Fruit fly (Drosophila melanogaster) whole organism, prepupa: Measurements from ENCODE around the gene CG14826.
A peak's percentile ranks its signal among the peaks of the same experiment; 100 is the strongest.

Source experiments
- Blimp-1 ChIP-seq: fragments of 200-800 bp; sonication (Bioruptor generic); optimal IDR thresholded peaks from 3 replicates; lab custom pipeline; 2017; ENCODE audit warnings: missing biosample characterization, missing genetic modification characterization, mild to moderate bottlenecking, moderate library complexity, missing genetic modification reagents
- CG10631 ChIP-seq: fragments of 200-800 bp; sonication (Bioruptor generic); optimal IDR thresholded peaks from 2 replicates; lab custom pipeline; 2016; ENCODE audit warnings: missing biosample characterization, missing genetic modification characterization
- CG10669 ChIP-seq: fragments of 200-800 bp; sonication (Bioruptor generic); optimal IDR thresholded peaks from 3 replicates; lab custom pipeline; 2018; ENCODE audit warnings: missing biosample characterization, mild to moderate bottlenecking, missing genetic modification characterization, moderate library complexity
- CG11294 ChIP-seq: fragments of 200-800 bp; sonication (Bioruptor generic); IDR thresholded peaks from 2 replicates; pipeline ENCODE4 v1.3.6; 2022; ENCODE audit warnings: missing biosample characterization, missing genetic modification characterization
- CG11762 ChIP-seq: fragments of 200-800 bp; sonication (Bioruptor generic); optimal IDR thresholded peaks from 3 replicates; lab custom pipeline; 2016; ENCODE audit warnings: missing biosample characterization, missing genetic modification characterization; ENCODE audit not compliant: insufficient read depth
- CG15336 ChIP-seq: fragments of 200-800 bp; sonication (Bioruptor generic); IDR thresholded peaks from 2 replicates; pipeline ENCODE4 v1.3.6; 2022; ENCODE audit warnings: missing biosample characterization, missing genetic modification characterization
- CG1621 ChIP-seq: fragments of 200-800 bp; sonication (Bioruptor generic); optimal IDR thresholded peaks from 3 replicates; lab custom pipeline; 2018; ENCODE audit warnings: missing biosample characterization, mild to moderate bottlenecking, missing genetic modification characterization
- CG16779 ChIP-seq: fragments of 200-800 bp; sonication (Bioruptor generic); optimal IDR thresholded peaks from 3 replicates; lab custom pipeline; 2017; ENCODE audit warnings: missing biosample characterization, mild to moderate bottlenecking, missing genetic modification characterization
- CG3032 ChIP-seq: fragments of 200-800 bp; optimal IDR thresholded peaks from 2 replicates; lab custom pipeline; 2019; ENCODE audit warnings: missing biosample characterization, mild to moderate bottlenecking, missing genetic modification characterization, moderate library complexity
- CG31627 ChIP-seq: fragments of 200-800 bp; sonication (Bioruptor generic); optimal IDR thresholded peaks from 3 replicates; lab custom pipeline; 2016; ENCODE audit warnings: missing biosample characterization, missing genetic modification characterization
- CG3919 ChIP-seq: fragments of 200-800 bp; sonication (Bioruptor generic); optimal IDR thresholded peaks from 3 replicates; lab custom pipeline; 2016; ENCODE audit warnings: missing biosample characterization, missing genetic modification characterization
- CG6792 ChIP-seq: fragments of 200-800 bp; sonication (Bioruptor generic); optimal IDR thresholded peaks from 3 replicates; lab custom pipeline; 2016; ENCODE audit warnings: missing biosample characterization, missing genetic modification characterization
- CG6808 ChIP-seq: fragments of 200-800 bp; sonication (Bioruptor generic); optimal IDR thresholded peaks from 3 replicates; lab custom pipeline; 2017; ENCODE audit warnings: missing biosample characterization, missing genetic modification characterization, mild to moderate bottlenecking, moderate library complexity, missing genetic modification reagents
- CG8119 ChIP-seq: fragments of 200-800 bp; sonication (Bioruptor generic); IDR thresholded peaks from 3 replicates; pipeline ENCODE4 v1.3.6; 2022; ENCODE audit warnings: missing biosample characterization, missing genetic modification characterization
- CG8319 ChIP-seq: fragments of 200-800 bp; sonication (Bioruptor generic); optimal IDR thresholded peaks from 3 replicates; lab custom pipeline; 2016; ENCODE audit warnings: missing biosample characterization, missing genetic modification characterization
- CG8632 ChIP-seq: fragments of 200-800 bp; sonication (Bioruptor generic); optimal IDR thresholded peaks from 3 replicates; lab custom pipeline; 2016; ENCODE audit warnings: missing biosample characterization, missing genetic modification characterization
- CG9139 ChIP-seq: fragments of 200-800 bp; sonication (Bioruptor generic); optimal IDR thresholded peaks from 3 replicates; lab custom pipeline; 2017; ENCODE audit warnings: missing biosample characterization, mild to moderate bottlenecking, missing genetic modification characterization
- Eip75B ChIP-seq: fragments of 200-800 bp; sonication (Bioruptor generic); optimal IDR thresholded peaks from 3 replicates; lab custom pipeline; 2016; ENCODE audit warnings: missing biosample characterization, missing genetic modification characterization
- Eip78C ChIP-seq: fragments of 200-800 bp; sonication (Bioruptor generic); peaks from one replicate; lab custom pipeline; 2016; ENCODE audit warnings: missing biosample characterization, missing genetic modification characterization
- Eip93F ChIP-seq: fragments of 200-800 bp; sonication (Bioruptor generic); optimal IDR thresholded peaks from 2 replicates; lab custom pipeline; 2016; ENCODE audit warnings: missing biosample characterization, mild to moderate bottlenecking, missing genetic modification characterization
- Ets21C ChIP-seq: fragments of 200-800 bp; sonication (Bioruptor generic); optimal IDR thresholded peaks from 3 replicates; lab custom pipeline; 2016; ENCODE audit warnings: missing biosample characterization, missing genetic modification characterization
- Ets96B ChIP-seq: fragments of 200-800 bp; optimal IDR thresholded peaks from 2 replicates; lab custom pipeline; 2019; ENCODE audit warnings: missing biosample characterization, mild to moderate bottlenecking, missing genetic modification characterization, moderate library complexity
- Gug ChIP-seq: fragments of 200-800 bp; sonication (Bioruptor generic); IDR thresholded peaks from 2 replicates; pipeline ENCODE4 v1.3.6; 2022; ENCODE audit warnings: missing biosample characterization, missing genetic modification characterization
- Hr38 ChIP-seq: sonication (Bioruptor generic); optimal IDR thresholded peaks from 2 replicates; lab custom pipeline; 2016; ENCODE audit warnings: missing biosample characterization, missing genetic modification characterization
- Hr39 ChIP-seq: fragments of 200-800 bp; sonication (Bioruptor generic); optimal IDR thresholded peaks from 2 replicates; lab custom pipeline; 2016; ENCODE audit warnings: missing biosample characterization, missing genetic modification characterization
- Hr4 ChIP-seq: fragments of 200-800 bp; sonication (Bioruptor generic); optimal IDR thresholded peaks from 3 replicates; lab custom pipeline; 2016; ENCODE audit warnings: missing biosample characterization, missing genetic modification characterization
- Lpt ChIP-seq: fragments of 200-800 bp; sonication (Bioruptor generic); optimal IDR thresholded peaks from 3 replicates; lab custom pipeline; 2016; ENCODE audit warnings: missing biosample characterization, missing genetic modification characterization
- Met ChIP-seq: fragments of 200-800 bp; sonication (Bioruptor generic); optimal IDR thresholded peaks from 3 replicates; lab custom pipeline; 2016; ENCODE audit warnings: missing biosample characterization, missing genetic modification characterization
- OdsH ChIP-seq: fragments of 200-800 bp; sonication (Bioruptor generic); optimal IDR thresholded peaks from 3 replicates; lab custom pipeline; 2016; ENCODE audit warnings: missing biosample characterization, missing genetic modification characterization
- Smox ChIP-seq: fragments of 200-800 bp; sonication (Bioruptor generic); optimal IDR thresholded peaks from 3 replicates; lab custom pipeline; 2016; ENCODE audit warnings: missing biosample characterization, missing genetic modification characterization
- Sox102F ChIP-seq: fragments of 200-800 bp; sonication (Bioruptor generic); optimal IDR thresholded peaks from 2 replicates; lab custom pipeline; 2016; ENCODE audit warnings: missing biosample characterization, mild to moderate bottlenecking, missing genetic modification characterization
- Sox14 ChIP-seq: fragments of 200-800 bp; sonication (Bioruptor generic); optimal IDR thresholded peaks from 3 replicates; lab custom pipeline; 2016; ENCODE audit warnings: missing biosample characterization, missing genetic modification characterization
- Sox15 ChIP-seq: fragments of 200-800 bp; sonication (Bioruptor generic); optimal IDR thresholded peaks from 3 replicates; lab custom pipeline; 2016; ENCODE audit warnings: missing biosample characterization, missing genetic modification characterization
- achi ChIP-seq: fragments of 200-800 bp; sonication (Bioruptor generic); optimal IDR thresholded peaks from 3 replicates; lab custom pipeline; 2016; ENCODE audit warnings: missing biosample characterization, missing genetic modification characterization
- cyc ChIP-seq: fragments of 200-800 bp; sonication (Bioruptor generic); optimal IDR thresholded peaks from 3 replicates; lab custom pipeline; 2016; ENCODE audit warnings: missing biosample characterization, missing genetic modification characterization
- dac ChIP-seq: fragments of 200-800 bp; sonication (Bioruptor generic); optimal IDR thresholded peaks from 2 replicates; lab custom pipeline; 2017; ENCODE audit warnings: missing biosample characterization, mild to moderate bottlenecking, missing genetic modification characterization
- eg ChIP-seq: fragments of 200-800 bp; sonication (Bioruptor generic); IDR thresholded peaks from 3 replicates; pipeline ENCODE4 v1.3.6; 2022; ENCODE audit warnings: missing biosample characterization, missing genetic modification characterization
- esn ChIP-seq: fragments of 200-800 bp; sonication (Bioruptor generic); optimal IDR thresholded peaks from 2 replicates; lab custom pipeline; 2016; ENCODE audit warnings: missing biosample characterization, mild to moderate bottlenecking, missing genetic modification characterization, moderate library complexity
- fd59A ChIP-seq: fragments of 200-800 bp; sonication (Bioruptor generic); optimal IDR thresholded peaks from 2 replicates; lab custom pipeline; 2017; ENCODE audit warnings: missing biosample characterization, mild to moderate bottlenecking, missing genetic modification characterization, missing genetic modification reagents
- fd85E ChIP-seq: fragments of 200-800 bp; sonication (Bioruptor generic); optimal IDR thresholded peaks from 3 replicates; lab custom pipeline; 2016; ENCODE audit warnings: missing biosample characterization, missing genetic modification characterization
- fkh ChIP-seq: fragments of 200-800 bp; sonication (Bioruptor generic); optimal IDR thresholded peaks from 3 replicates; lab custom pipeline; 2017; ENCODE audit warnings: missing biosample characterization, mild to moderate bottlenecking, missing genetic modification characterization, moderate library complexity
- lz ChIP-seq: fragments of 200-800 bp; sonication (Bioruptor generic); optimal IDR thresholded peaks from 3 replicates; lab custom pipeline; 2016; ENCODE audit warnings: missing biosample characterization, missing genetic modification characterization
- pdm3 ChIP-seq: fragments of 200-800 bp; sonication (Bioruptor generic); optimal IDR thresholded peaks from 3 replicates; lab custom pipeline; 2016; ENCODE audit warnings: missing biosample characterization, missing genetic modification characterization
- salr ChIP-seq, 2 experiments: fragments of 200-800 bp; sonication (Bioruptor generic); optimal IDR thresholded peaks; 3 replicates each; lab custom pipeline; 2016 to 2018; ENCODE audit warnings: missing biosample characterization in 2 of 2, missing genetic modification characterization in 2 of 2, mild to moderate bottlenecking in 1 of 2
- spab ChIP-seq: fragments of 200-800 bp; sonication (Bioruptor generic); optimal IDR thresholded peaks from 2 replicates; lab custom pipeline; 2017; ENCODE audit warnings: missing biosample characterization, mild to moderate bottlenecking, missing genetic modification characterization, missing genetic modification reagents
- topi ChIP-seq: fragments of 200-800 bp; sonication (Bioruptor generic); optimal IDR thresholded peaks from 3 replicates; lab custom pipeline; 2016; ENCODE audit warnings: missing biosample characterization, missing genetic modification characterization
- vri ChIP-seq: fragments of 200-800 bp; sonication (Bioruptor generic); optimal IDR thresholded peaks from 3 replicates; lab custom pipeline; 2016; ENCODE audit warnings: missing biosample characterization, mild to moderate bottlenecking, missing genetic modification characterization

CG14826 gene

dm6 chr3L:7243775-7244438 lies 9.6 kb downstream of the CG14826 start, which contains the start of the genes mRpL50 and mei-P22 (continued):
- TF ChIP-seq esn (GFP tag; lab: Kevin White, UChicago) (peak; percentile 38), Ets21C (GFP tag; lab: Kevin White, UChicago) (no peak), CG6808 (GFP tag; lab: Kevin White, UChicago) (no peak), CG8319 (no peak), fkh (GFP tag; lab: Kevin White, UChicago) (peak; percentile 93), CG9139 (GFP tag; lab: Kevin White, UChicago) (no peak), vri (no peak), fd59A (GFP tag; lab: Kevin White, UChicago) (no peak), CG3919 (no peak), Smox (peak; percentile 1), Hr39 (GFP tag; lab: Kevin White, UChicago) (peak; percentile 37), Sox14 (GFP tag; lab: Kevin White, UChicago) (peak; percentile 15), Blimp-1 (GFP tag; lab: Kevin White, UChicago) (no peak), Lpt (GFP tag; lab: Kevin White, UChicago) (no peak), CG31627 (GFP tag; lab: Kevin White, UChicago) (peak; percentile 28), spab (no peak), lz (peak; percentile 31)

- no peak for TF ChIP-seq Gug (GFP tag; lab: Robert Waterston, UW)
- TF ChIP-seq Sox14 (GFP tag; lab: Kevin White, UChicago) = peak; percentile 44
- no peak for TF ChIP-seq CG9139 (GFP tag; lab: Kevin White, UChicago)
- TF ChIP-seq OdsH = peak; percentile 9
- TF ChIP-seq fd85E = no peak
- peak; percentile 29 for TF ChIP-seq cyc (GFP tag; lab: Kevin White, UChicago)
- peak; percentile 29 for TF ChIP-seq Eip75B (GFP tag; lab: Kevin White, UChicago)
- TF ChIP-seq Ets21C (GFP tag; lab: Kevin White, UChicago) = no peak
- peak; percentile 34 for TF ChIP-seq Hr4 (GFP tag; lab: Kevin White, UChicago)
- peak; percentile 39 for TF ChIP-seq esn (GFP tag; lab: Kevin White, UChicago)
- TF ChIP-seq CG3919 = peak; percentile 12
- peak; percentile 20; the same call in 1 of the 3 replicates for TF ChIP-seq CG8119 (GFP tag; lab: Robert Waterston, UW)
- no peak for TF ChIP-seq Sox15 (GFP tag; lab: Kevin White, UChicago)
- TF ChIP-seq Sox102F (GFP tag; lab: Kevin White, UChicago) = no peak
- TF ChIP-seq fkh (GFP tag; lab: Kevin White, UChicago) = peak; percentile 15
- no peak for TF ChIP-seq salr (GFP tag; optimal IDR thresholded peaks at IDR 0.05; lab: Kevin White, UChicago)
- peak; percentile 24 for TF ChIP-seq CG10631 (GFP tag; lab: Kevin White, UChicago)
- no peak for TF ChIP-seq fd59A (GFP tag; lab: Kevin White, UChicago)
- TF ChIP-seq Met (GFP tag; lab: Kevin White, UChicago) = peak; percentile 4
- TF ChIP-seq Smox = peak; percentile 4
- TF ChIP-seq CG31627 (GFP tag; lab: Kevin White, UChicago) = no peak
- no peak for TF ChIP-seq CG10669 (GFP tag; lab: Kevin White, UChicago)
- TF ChIP-seq Eip78C (GFP tag; lab: Kevin White, UChicago) = peak; percentile 70
- no peak for TF ChIP-seq CG6808 (GFP tag; lab: Kevin White, UChicago)
- peak; percentile 41 for TF ChIP-seq CG3032 (tag; lab: Kevin White, UChicago)
- peak; percentile 14 for TF ChIP-seq Ets96B (tag; lab: Kevin White, UChicago)
- no peak for TF ChIP-seq CG11294 (GFP tag; lab: Robert Waterston, UW)
- no peak for TF ChIP-seq Hr38 (GFP tag; lab: Kevin White, UChicago)
- no peak for TF ChIP-seq dac (GFP tag; lab: Kevin White, UChicago)
- TF ChIP-seq Hr39 (GFP tag; lab: Kevin White, UChicago) = peak; percentile 21
- no peak for TF ChIP-seq Eip93F (GFP tag; lab: Kevin White, UChicago)
- peak; percentile 66 for TF ChIP-seq achi
- no peak for TF ChIP-seq CG6792 (GFP tag; lab: Kevin White, UChicago)
- TF ChIP-seq CG16779 = no peak
- no peak for TF ChIP-seq CG8319
- no peak for TF ChIP-seq eg (GFP tag; lab: Robert Waterston, UW)
- 0 out of 2 replicates have a peak, but pooled peaks have one; percentile 12 for TF ChIP-seq CG15336 (GFP tag; lab: Robert Waterston, UW)
- peak; percentile 28 for TF ChIP-seq lz
- no peak for TF ChIP-seq CG1621 (tag; lab: Kevin White, UChicago)
- no peak for TF ChIP-seq CG11762 (GFP tag; lab: Kevin White, UChicago)
- no peak for TF ChIP-seq CG8632 (GFP tag; lab: Kevin White, UChicago)
- peak; percentile 12 for TF ChIP-seq pdm3 (GFP tag; lab: Kevin White, UChicago)
- TF ChIP-seq topi (GFP tag; lab: Kevin White, UChicago) = peak; percentile 8
Observed at dm6 chr3L:7249167-7249566, 14.9 kb downstream of the CG14826 start, which contains the start of gene Cdc27. Gene Cdc27 (minus strand): TSS chr3L:7249340.
